Worm (Caenorhabditis elegans) whole organism, L3 larva: ENCODE measurements around the gene ntr-2.

Source experiments
- R02D3.7 ChIP-seq: fragments of 150-350 bp; optimal IDR thresholded peaks from 2 replicates; lab custom pipeline; 2014; ENCODE audit warnings: missing biosample characterization, missing genetic modification characterization
- ZK546.5 ChIP-seq: sonication (generic microtip); optimal IDR thresholded peaks from 2 replicates; lab custom pipeline; 2017; ENCODE audit warnings: missing biosample characterization, missing genetic modification characterization
- ama-1 ChIP-seq: fragments of 150-350 bp; optimal IDR thresholded peaks from 2 replicates; lab custom pipeline; 2018
- ceh-16 ChIP-seq: sonication (generic microtip); optimal IDR thresholded peaks from 2 replicates; lab custom pipeline; 2017; ENCODE audit warnings: missing biosample characterization, missing genetic modification characterization
- ceh-28 ChIP-seq: fragments of 150-350 bp; optimal IDR thresholded peaks from 2 replicates; lab custom pipeline; 2014; ENCODE audit warnings: missing biosample characterization, missing genetic modification reagents, missing genetic modification characterization
- ceh-82 ChIP-seq: fragments of 150-350 bp; optimal IDR thresholded peaks from 2 replicates; lab custom pipeline; 2014; ENCODE audit warnings: missing biosample characterization, missing genetic modification characterization
- egl-5 ChIP-seq: fragments of 150-350 bp; optimal IDR thresholded peaks from 2 replicates; lab custom pipeline; 2017; ENCODE audit warnings: missing biosample characterization, missing genetic modification reagents, missing genetic modification characterization, inconsistent platforms
- elt-2 ChIP-seq: sonication (generic microtip); optimal IDR thresholded peaks from 2 replicates; lab custom pipeline; 2016; ENCODE audit warnings: missing genetic modification reagents, mild to moderate bottlenecking, missing genetic modification characterization, missing compliant biosample characterization
- elt-3 ChIP-seq, 3 experiments: fragments of 150-350 bp in 1 of 3; sonication (generic microtip) in 2 of 3; optimal IDR thresholded peaks; 2 replicates in 2 of 3; 4 replicates in 1 of 3; lab custom pipeline; 2014 to 2017; ENCODE audit warnings: missing biosample characterization in 3 of 3, missing genetic modification characterization in 3 of 3
- eor-1 ChIP-seq, 2 experiments: fragments of 150-350 bp; optimal IDR thresholded peaks; 2 replicates each; lab custom pipeline; 2014 to 2018; ENCODE audit warnings: missing biosample characterization in 2 of 2, missing genetic modification characterization in 2 of 2
- fkh-10 ChIP-seq: sonication (generic microtip); optimal IDR thresholded peaks from 2 replicates; lab custom pipeline; 2017; ENCODE audit warnings: missing biosample characterization, missing genetic modification reagents, missing genetic modification characterization
- fos-1 ChIP-seq: fragments of 150-350 bp; optimal IDR thresholded peaks from 2 replicates; lab custom pipeline; 2014; ENCODE audit warnings: missing biosample characterization, missing genetic modification characterization
- hmg-11 ChIP-seq: sonication (generic microtip); optimal IDR thresholded peaks from 2 replicates; lab custom pipeline; 2016; ENCODE audit warnings: missing genetic modification characterization, missing compliant biosample characterization
- jun-1 ChIP-seq: fragments of 150-350 bp; optimal IDR thresholded peaks from 2 replicates; lab custom pipeline; 2014; ENCODE audit warnings: missing biosample characterization, missing genetic modification reagents, missing genetic modification characterization
- lin-15B ChIP-seq: fragments of 150-350 bp; optimal IDR thresholded peaks from 2 replicates; lab custom pipeline; 2014; ENCODE audit warnings: missing biosample characterization, missing genetic modification characterization
- lin-39 ChIP-seq: fragments of 150-350 bp; optimal IDR thresholded peaks from 2 replicates; lab custom pipeline; 2018; ENCODE audit warnings: missing biosample characterization, missing genetic modification reagents, missing genetic modification characterization
- mdl-1 ChIP-seq: fragments of 150-350 bp; optimal IDR thresholded peaks from 2 replicates; lab custom pipeline; 2014; ENCODE audit warnings: missing biosample characterization, missing genetic modification characterization
- mml-1 ChIP-seq: fragments of 150-350 bp; sonication (generic microtip); optimal IDR thresholded peaks from 3 replicates; lab custom pipeline; 2014; ENCODE audit warnings: missing biosample characterization, missing genetic modification characterization
- nfya-1 ChIP-seq: sonication (generic microtip); optimal IDR thresholded peaks from 2 replicates; lab custom pipeline; 2017; ENCODE audit warnings: missing genetic modification characterization, mild to moderate bottlenecking, missing compliant biosample characterization, antibody characterized with exemption, moderate library complexity; ENCODE audit not compliant: insufficient read depth
- nhr-12 ChIP-seq: fragments of 150-350 bp; optimal IDR thresholded peaks from 2 replicates; lab custom pipeline; 2014; ENCODE audit warnings: missing biosample characterization, missing genetic modification characterization
- nhr-23 ChIP-seq: fragments of 150-350 bp; optimal IDR thresholded peaks from 2 replicates; lab custom pipeline; 2014; ENCODE audit warnings: missing biosample characterization, missing genetic modification reagents, missing genetic modification characterization
- nhr-237 ChIP-seq: fragments of 150-350 bp; optimal IDR thresholded peaks from 2 replicates; lab custom pipeline; 2014; ENCODE audit warnings: missing biosample characterization, missing genetic modification characterization
- nhr-25 ChIP-seq: sonication (generic microtip); optimal IDR thresholded peaks from 2 replicates; lab custom pipeline; 2017; ENCODE audit warnings: missing biosample characterization, missing genetic modification characterization
- nhr-28 ChIP-seq: fragments of 150-350 bp; optimal IDR thresholded peaks from 2 replicates; lab custom pipeline; 2014; ENCODE audit warnings: missing biosample characterization, missing genetic modification characterization
- nhr-43 ChIP-seq: sonication (generic microtip); optimal IDR thresholded peaks from 2 replicates; lab custom pipeline; 2016; ENCODE audit warnings: mild to moderate bottlenecking, missing genetic modification characterization, missing compliant biosample characterization; ENCODE audit not compliant: poor library complexity, severe bottlenecking
- nhr-67 ChIP-seq: fragments of 150-350 bp; optimal IDR thresholded peaks from 2 replicates; lab custom pipeline; 2014; ENCODE audit warnings: missing biosample characterization, missing genetic modification characterization
- nhr-76 ChIP-seq: fragments of 150-350 bp; sonication (generic microtip); optimal IDR thresholded peaks from 5 replicates; lab custom pipeline; 2014; ENCODE audit warnings: missing biosample characterization, missing genetic modification characterization
- pha-4 ChIP-seq: fragments of 150-350 bp; optimal IDR thresholded peaks from 2 replicates; lab custom pipeline; 2014; ENCODE audit warnings: missing biosample characterization, missing genetic modification reagents, missing genetic modification characterization
- sea-2 ChIP-seq: fragments of 150-350 bp; sonication (generic microtip); optimal IDR thresholded peaks from 4 replicates; lab custom pipeline; 2014; ENCODE audit warnings: missing biosample characterization, missing genetic modification reagents, missing genetic modification characterization
- skn-1 ChIP-seq: fragments of 150-350 bp; optimal IDR thresholded peaks from 2 replicates; lab custom pipeline; 2014; ENCODE audit warnings: missing biosample characterization, missing genetic modification characterization
- snpc-4 ChIP-seq: fragments of 150-350 bp; optimal IDR thresholded peaks from 2 replicates; lab custom pipeline; 2014; ENCODE audit warnings: missing biosample characterization, missing genetic modification characterization
- unc-39 ChIP-seq: sonication (generic microtip); optimal IDR thresholded peaks from 4 replicates; lab custom pipeline; 2017; ENCODE audit warnings: missing biosample characterization, missing genetic modification characterization

ntr-2 gene

DNA sequence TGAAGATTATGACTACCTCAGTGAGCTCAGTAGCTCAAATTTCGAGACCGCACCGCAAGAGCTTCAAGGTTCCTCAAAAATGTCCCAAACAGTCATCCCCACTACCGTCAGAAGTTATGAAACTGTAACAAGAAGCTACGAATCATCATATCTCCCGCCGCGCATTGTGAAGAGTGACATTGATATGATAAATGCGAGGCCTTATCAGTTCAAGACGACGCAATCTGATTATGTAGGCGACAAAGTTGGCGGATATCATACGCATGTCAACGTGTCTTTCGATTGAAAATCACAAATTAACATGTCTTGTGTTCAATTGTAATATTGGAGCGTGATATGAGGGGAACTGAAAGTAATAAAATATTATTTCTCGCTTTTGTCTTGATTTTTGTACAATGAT, 28.3 kb downstream of the ntr-2 start:
- TF ChIP-seq nhr-25 (tag; lab: Kevin White, UChicago), result peak; percentile 47
- peak; percentile 0 for TF ChIP-seq nhr-43 (tag; lab: Kevin White, UChicago)
- no peak for TF ChIP-seq nfya-1 (tag; lab: Kevin White, UChicago)
- no peak for TF ChIP-seq fkh-10 (GFP tag; lab: Kevin White, UChicago)
- no peak for TF ChIP-seq jun-1 (tag; lab: Kevin White, UChicago)
- peak in 2 of 3 experiments; percentile 26 to 27 for TF ChIP-seq elt-3 (tag; optimal IDR thresholded peaks at IDR 0.05; lab: Kevin White, UChicago)
- no peak for TF ChIP-seq lin-39 (tag; lab: Kevin White, UChicago)
- TF ChIP-seq R02D3.7 (tag; lab: Kevin White, UChicago), result no peak

DNA sequence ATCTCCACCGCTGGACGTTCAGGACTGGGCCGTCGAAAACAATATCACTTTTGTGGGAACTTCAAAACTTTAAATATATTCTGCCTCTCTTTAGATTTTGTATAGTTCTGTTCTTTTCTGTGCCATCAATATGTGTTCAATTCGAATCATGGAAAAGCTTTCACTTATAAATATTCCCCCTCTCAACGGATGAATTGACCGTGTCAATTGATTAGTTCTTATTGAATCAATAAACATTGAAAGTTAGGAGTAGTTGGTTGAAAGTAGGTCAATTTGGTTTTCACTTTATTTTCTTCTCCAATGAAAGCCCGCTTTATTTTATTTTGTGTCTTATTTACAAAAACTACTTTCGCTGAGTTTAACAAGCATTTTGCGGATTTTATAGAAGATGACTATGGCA, 30.5 kb downstream of the ntr-2 start, which contains the start of gene lips-8:
lips-8 (plus strand) TSS at position 301 of the 400 bp plus-strand sequence.
- TF ChIP-seq mml-1 (tag; lab: Kevin White, UChicago) (no peak), lin-15B (tag; lab: Kevin White, UChicago) (no peak), fkh-10 (GFP tag; lab: Kevin White, UChicago) (no peak)

- TF ChIP-seq skn-1 (no peak), sea-2 (no peak), nhr-67 (tag; lab: Kevin White, UChicago) (no peak), fos-1 (no peak)
Observed at ce11 chrX:14897192-14897591, 31.6 kb downstream of the ntr-2 start.

- TF ChIP-seq ceh-28 (no peak), R02D3.7 (tag; lab: Kevin White, UChicago) (no peak), elt-3 (tag; optimal IDR thresholded peaks at IDR 0.05; lab: Kevin White, UChicago) (no peak), nhr-76 (no peak), nhr-237 (tag; lab: Kevin White, UChicago) (no peak), mdl-1 (tag; lab: Kevin White, UChicago) (no peak), ZK546.5 (no peak)
Observed at ce11 chrX:14894845-14895244, 33.9 kb downstream of the ntr-2 start, which contains the start of gene nac-1. Gene nac-1, plus strand, starts transcription at chrX:14895145.

- TF ChIP-seq nhr-25 (tag; lab: Kevin White, UChicago), result peak; percentile 68
- TF ChIP-seq nhr-28 (tag; lab: Kevin White, UChicago), result no peak
- TF ChIP-seq ceh-16 (tag; lab: Kevin White, UChicago), result no peak
- TF ChIP-seq hmg-11 (tag; lab: Kevin White, UChicago), result no peak
- peak; percentile 42 for TF ChIP-seq nhr-23 (tag; lab: Kevin White, UChicago)
- no peak for TF ChIP-seq unc-39 (tag; lab: Kevin White, UChicago)
- peak in 1 of 3 experiments; percentile 53 for TF ChIP-seq elt-3 (tag; optimal IDR thresholded peaks at IDR 0.05; lab: Kevin White, UChicago)
- no peak for TF ChIP-seq mml-1 (tag; lab: Kevin White, UChicago)
- TF ChIP-seq ceh-82 (tag; lab: Kevin White, UChicago), result no peak
- TF ChIP-seq nhr-43 (tag; lab: Kevin White, UChicago), result peak; percentile 85
Observed at ce11 chrX:14894380-14894779, 34.4 kb downstream of the ntr-2 start.

DNA sequence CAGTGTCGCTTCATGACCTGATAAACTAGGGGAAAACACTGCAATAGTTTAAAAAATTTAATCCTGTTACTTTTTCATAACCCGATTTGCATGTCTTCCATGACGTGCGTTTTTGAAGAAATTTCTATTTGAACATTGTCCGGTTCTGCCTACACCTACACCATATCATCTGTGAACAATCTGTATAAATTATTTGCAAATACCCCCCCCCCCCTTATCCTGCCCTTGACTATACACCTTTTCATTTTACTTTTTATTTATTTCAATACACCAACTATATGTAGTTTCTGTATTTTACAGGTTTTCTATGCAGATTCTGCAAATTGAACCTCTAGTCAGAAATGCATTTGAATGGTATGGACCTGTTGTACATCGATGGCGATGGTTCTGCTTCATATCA, 40.6 kb downstream of the ntr-2 start, which contains the start of gene daf-6:
daf-6 (plus strand) TSS at position 301 of the 400 bp plus-strand sequence.
- no peak for TF ChIP-seq nhr-12 (tag; lab: Kevin White, UChicago)
- no peak for TF ChIP-seq ceh-16 (tag; lab: Kevin White, UChicago)
- TF ChIP-seq nhr-237 (tag; lab: Kevin White, UChicago), result no peak
- TF ChIP-seq fos-1, result no peak
- no peak for TF ChIP-seq elt-2 (tag; lab: Kevin White, UChicago)
- TF ChIP-seq eor-1 (tag; optimal IDR thresholded peaks at IDR 0.05; lab: Kevin White, UChicago), result no peak
- no peak for TF ChIP-seq egl-5 (tag; lab: Kevin White, UChicago)
- TF ChIP-seq ceh-82 (tag; lab: Kevin White, UChicago), result no peak
- no peak for TF ChIP-seq snpc-4 (tag; lab: Kevin White, UChicago)
- TF ChIP-seq pha-4 (tag; lab: Kevin White, UChicago), result no peak
- TF ChIP-seq nhr-28 (tag; lab: Kevin White, UChicago), result no peak
- TF ChIP-seq nhr-43 (tag; lab: Kevin White, UChicago), result no peak
- TF ChIP-seq ama-1 (lab: Kevin White, UChicago), result no peak
- TF ChIP-seq fkh-10 (GFP tag; lab: Kevin White, UChicago), result no peak
